Fruit fly (Drosophila melanogaster) whole organism, embryonic: ENCODE measurements around the gene CG32984.
A peak's percentile ranks its signal among the peaks of the same experiment; 100 is the strongest.

ENCODE experiments used
- CG10543 ChIP-seq: fragments of 200-800 bp; sonication (Bioruptor generic); optimal IDR thresholded peaks from 3 replicates; lab custom pipeline; 2017; ENCODE audit warnings: missing biosample characterization, mild to moderate bottlenecking, missing genetic modification characterization, moderate library complexity
- CG10979 ChIP-seq: fragments of 200-800 bp; sonication (Bioruptor generic); optimal IDR thresholded peaks from 2 replicates; lab custom pipeline; 2018; ENCODE audit warnings: missing biosample characterization, mild to moderate bottlenecking, missing genetic modification characterization, moderate library complexity
- CG12744 ChIP-seq: fragments of 200-800 bp; sonication (Bioruptor generic); optimal IDR thresholded peaks from 2 replicates; lab custom pipeline; 2016; ENCODE audit warnings: missing biosample characterization, missing genetic modification characterization
- CG13624 ChIP-seq: fragments of 200-800 bp; sonication (Bioruptor generic); optimal IDR thresholded peaks from 2 replicates; lab custom pipeline; 2016; ENCODE audit warnings: missing biosample characterization, missing genetic modification characterization
- CG15601 ChIP-seq: fragments of 200-800 bp; sonication (Bioruptor generic); optimal IDR thresholded peaks from 3 replicates; lab custom pipeline; 2019; ENCODE audit warnings: missing biosample characterization, mild to moderate bottlenecking, missing genetic modification characterization, moderate library complexity
- CG17612 ChIP-seq: fragments of 200-800 bp; sonication (Bioruptor generic); IDR thresholded peaks from 2 replicates; pipeline ENCODE4 v1.3.6; 2022; ENCODE audit warnings: missing biosample characterization, missing genetic modification characterization
- CG17829 ChIP-seq: fragments of 200-800 bp; optimal IDR thresholded peaks from 2 replicates; lab custom pipeline; 2019; ENCODE audit warnings: missing biosample characterization, mild to moderate bottlenecking, missing genetic modification characterization, moderate library complexity
- CG18476 ChIP-seq: fragments of 200-800 bp; sonication (Bioruptor generic); optimal IDR thresholded peaks from 2 replicates; lab custom pipeline; 2016; ENCODE audit warnings: missing biosample characterization, mild to moderate bottlenecking, missing genetic modification characterization
- CG18599 ChIP-seq: fragments of 200-800 bp; sonication (Bioruptor generic); optimal IDR thresholded peaks from 3 replicates; lab custom pipeline; 2017; ENCODE audit warnings: missing biosample characterization, missing genetic modification characterization, mild to moderate bottlenecking, moderate library complexity, missing genetic modification reagents
- CG2199 ChIP-seq: fragments of 200-800 bp; sonication (Bioruptor generic); IDR thresholded peaks from 3 replicates; pipeline ENCODE4 v1.3.6; 2022; ENCODE audit warnings: missing biosample characterization, missing genetic modification characterization
- CG4328 ChIP-seq: fragments of 200-800 bp; sonication (Bioruptor generic); optimal IDR thresholded peaks from 3 replicates; lab custom pipeline; 2017; ENCODE audit warnings: missing biosample characterization, missing genetic modification reagents, missing genetic modification characterization
- CG7839 ChIP-seq: fragments of 200-800 bp; sonication (Bioruptor generic); optimal IDR thresholded peaks from 3 replicates; lab custom pipeline; 2018; ENCODE audit warnings: missing biosample characterization, mild to moderate bottlenecking, missing genetic modification characterization, moderate library complexity
- CG8290 ChIP-seq, 3 experiments: fragments of 200-800 bp; sonication (Bioruptor generic); optimal IDR thresholded peaks; 2 replicates each; lab custom pipeline; 2016 to 2019; ENCODE audit warnings: missing biosample characterization in 3 of 3, missing genetic modification characterization in 3 of 3, mild to moderate bottlenecking in 2 of 3, moderate library complexity in 1 of 3
- Deaf1 ChIP-seq: fragments of 200-800 bp; optimal IDR thresholded peaks from 3 replicates; lab custom pipeline; 2019; ENCODE audit warnings: missing biosample characterization, mild to moderate bottlenecking, missing genetic modification characterization, moderate library complexity
- Dek ChIP-seq: fragments of 200-800 bp; sonication (Bioruptor generic); optimal IDR thresholded peaks from 3 replicates; lab custom pipeline; 2019; ENCODE audit warnings: missing biosample characterization, mild to moderate bottlenecking, missing genetic modification characterization, moderate library complexity
- Ets65A ChIP-seq: fragments of 200-800 bp; sonication (Bioruptor generic); peaks from one replicate; lab custom pipeline; 2016; ENCODE audit warnings: missing biosample characterization, missing genetic modification characterization
- Hand ChIP-seq: fragments of 200-800 bp; sonication (Bioruptor generic); optimal IDR thresholded peaks from 2 replicates; lab custom pipeline; 2017; ENCODE audit warnings: mild to moderate bottlenecking, missing biosample characterization, missing genetic modification reagents, missing genetic modification characterization
- Hr78 ChIP-seq, 2 experiments: fragments of 200-800 bp in 1 of 2; fragments of >200 bp in 1 of 2; sonication (Bioruptor generic) in 1 of 2; optimal IDR thresholded peaks; 2 replicates each; lab custom pipeline; 2017 to 2019; ENCODE audit warnings: missing biosample characterization in 2 of 2, missing genetic modification characterization in 2 of 2, mild to moderate bottlenecking in 1 of 2, moderate library complexity in 1 of 2
- Jarid2 ChIP-seq: fragments of 200-800 bp; sonication (Bioruptor generic); optimal IDR thresholded peaks from 3 replicates; lab custom pipeline; 2017; ENCODE audit warnings: mild to moderate bottlenecking, missing biosample characterization, missing genetic modification reagents, missing genetic modification characterization
- Max ChIP-seq: fragments of 200-800 bp; sonication (Bioruptor generic); optimal IDR thresholded peaks from 2 replicates; lab custom pipeline; 2016; ENCODE audit warnings: missing biosample characterization, mild to moderate bottlenecking, missing genetic modification characterization
- Med ChIP-seq: fragments of 200-800 bp; sonication (Bioruptor generic); peaks from one replicate; lab custom pipeline; 2016; ENCODE audit warnings: missing biosample characterization, missing genetic modification characterization, mild to moderate bottlenecking, inconsistent platforms, moderate library complexity
- Myb ChIP-seq: fragments of 200-800 bp; sonication (Bioruptor generic); optimal IDR thresholded peaks from 2 replicates; lab custom pipeline; 2016; ENCODE audit warnings: missing biosample characterization, missing genetic modification characterization
- Opbp ChIP-seq: fragments of 200-800 bp; sonication (Bioruptor generic); IDR thresholded peaks from 3 replicates; pipeline ENCODE4 v1.3.6; 2022; ENCODE audit warnings: missing biosample characterization, missing genetic modification characterization; ENCODE audit not compliant: partially characterized antibody
- Poxn ChIP-seq: fragments of 200-800 bp; sonication (Bioruptor generic); IDR thresholded peaks from 2 replicates; pipeline ENCODE4 v1.3.6; 2022; ENCODE audit warnings: missing biosample characterization, missing genetic modification characterization
- Rx ChIP-seq: fragments of 200-800 bp; sonication (Bioruptor generic); IDR thresholded peaks from 2 replicates; pipeline ENCODE4 v1.3.6; 2022; ENCODE audit warnings: missing biosample characterization, missing genetic modification characterization
- dysf ChIP-seq: fragments of 200-800 bp; sonication (Bioruptor generic); IDR thresholded peaks from 3 replicates; pipeline ENCODE4 v1.3.6; 2022; ENCODE audit warnings: missing biosample characterization, missing genetic modification characterization
- hb ChIP-seq: fragments of 200-800 bp; sonication (Bioruptor generic); IDR thresholded peaks from 3 replicates; pipeline ENCODE4 v1.3.6; 2022; ENCODE audit warnings: missing biosample characterization, missing genetic modification characterization; ENCODE audit not compliant: partially characterized antibody
- ind ChIP-seq: fragments of 200-800 bp; sonication (Bioruptor generic); optimal IDR thresholded peaks from 3 replicates; lab custom pipeline; 2016; ENCODE audit warnings: missing biosample characterization, missing genetic modification characterization
- lab ChIP-seq: fragments of 200-800 bp; sonication (Bioruptor generic); optimal IDR thresholded peaks from 3 replicates; lab custom pipeline; 2017; ENCODE audit warnings: missing biosample characterization, missing genetic modification characterization, mild to moderate bottlenecking, moderate library complexity, missing genetic modification reagents
- luna ChIP-seq: fragments of 200-800 bp; sonication (Bioruptor generic); optimal IDR thresholded peaks from 2 replicates; lab custom pipeline; 2016; ENCODE audit warnings: missing biosample characterization, missing genetic modification characterization
- pho ChIP-seq: fragments of 200-800 bp; sonication (Bioruptor generic); optimal IDR thresholded peaks from 2 replicates; lab custom pipeline; 2016; ENCODE audit warnings: missing biosample characterization, missing genetic modification characterization
- stc ChIP-seq: fragments of 200-800 bp; sonication (Bioruptor generic); IDR thresholded peaks from 2 replicates; pipeline ENCODE4 v1.3.6; 2022; ENCODE audit warnings: missing biosample characterization, missing genetic modification characterization
- sug ChIP-seq: fragments of 200-800 bp; optimal IDR thresholded peaks from 2 replicates; lab custom pipeline; 2019; ENCODE audit warnings: missing biosample characterization, mild to moderate bottlenecking, missing genetic modification characterization, moderate library complexity
- tna ChIP-seq: fragments of 200-800 bp; sonication (Bioruptor generic); IDR thresholded peaks from 2 replicates; pipeline ENCODE4 v1.3.6; 2022; ENCODE audit warnings: missing biosample characterization, missing genetic modification characterization; ENCODE audit not compliant: partially characterized antibody
- ttk ChIP-seq: fragments of 200-800 bp; sonication (Bioruptor generic); IDR thresholded peaks from 2 replicates; pipeline ENCODE4 v2.1.2; 2022; ENCODE audit warnings: missing biosample characterization, missing genetic modification characterization

CG32984 gene

dm6 chr2L:8967235-8967634, 2.5 kb downstream of the CG32984 start, which contains the start of gene CG18088:
Gene CG18088 (plus strand): TSS chr2L:8967535.
- TF ChIP-seq Deaf1 (tag; lab: Kevin White, UChicago): peak; percentile 45
- no peak for TF ChIP-seq Myb

- TF ChIP-seq CG17612 (peak; percentile 100), stc (GFP tag; lab: Robert Waterston, UW) (no peak), CG4328 (GFP tag; lab: Kevin White, UChicago) (no peak), CG8290 (GFP tag; optimal IDR thresholded peaks at IDR 0.05; lab: Kevin White, UChicago) (peak; percentile 70), CG8290 (tag; optimal IDR thresholded peaks at IDR 0.05; lab: Kevin White, UChicago) (peak in 1 of 2 experiments; percentile 38)
Observed at dm6 chr2L:8972905-8973304, 8.1 kb downstream of the CG32984 start.

- TF ChIP-seq sug (tag; lab: Kevin White, UChicago) (peak; percentile 2), Rx (no peak), CG10979 (tag; lab: Kevin White, UChicago) (no peak), CG15601 (tag; lab: Kevin White, UChicago) (peak; percentile 5), pho (GFP tag; lab: Kevin White, UChicago) (no peak), CG2199 (peak; percentile 93), CG12744 (GFP tag; lab: Kevin White, UChicago) (no peak)
Observed at dm6 chr2L:8974506-8974905, 9.7 kb downstream of the CG32984 start.

dm6 chr2L:8975328-8975727, 10.6 kb downstream of the CG32984 start, which contains the start of gene CG9541:
Gene CG9541 (minus strand): TSS chr2L:8975428.
- peak; percentile 7 for TF ChIP-seq Med
- peak; percentile 5; the same call in 1 of the 3 replicates for TF ChIP-seq dysf (GFP tag; lab: Robert Waterston, UW)
- TF ChIP-seq Ets65A: peak; percentile 76
- TF ChIP-seq Hr78 (GFP tag; optimal IDR thresholded peaks at IDR 0.05; lab: Kevin White, UChicago): peak in 1 of 2 experiments; percentile 8
- TF ChIP-seq Poxn (GFP tag; lab: Robert Waterston, UW): no peak
- TF ChIP-seq CG17829 (tag; lab: Kevin White, UChicago): no peak
- no peak for TF ChIP-seq CG13624 (GFP tag; lab: Kevin White, UChicago)
- 0 out of 2 replicates have a peak, but pooled peaks have one; percentile 19 for TF ChIP-seq tna (GFP tag; lab: Robert Waterston, UW)
- TF ChIP-seq, all 482 proteins: peak for 5

dm6 chr2L:8980359-8980758, 15.6 kb downstream of the CG32984 start, which contains the start of gene CG18662:
Gene CG18662 (plus strand): TSS chr2L:8980659.
- no peak for TF ChIP-seq luna
- no peak for TF ChIP-seq Opbp (GFP tag; lab: Robert Waterston, UW)
- no peak for TF ChIP-seq CG7839
- TF ChIP-seq CG18599 (GFP tag; lab: Kevin White, UChicago): no peak
- TF ChIP-seq CG18476 (GFP tag; lab: Kevin White, UChicago): no peak
- TF ChIP-seq hb (GFP tag; lab: Robert Waterston, UW): no peak
- no peak for TF ChIP-seq Jarid2
- no peak for TF ChIP-seq CG10543 (GFP tag; lab: Kevin White, UChicago)
- TF ChIP-seq Max (GFP tag; lab: Kevin White, UChicago): no peak
- TF ChIP-seq Dek (tag; lab: Kevin White, UChicago): no peak
- no peak for TF ChIP-seq ttk
- TF ChIP-seq lab (GFP tag; lab: Kevin White, UChicago): no peak
- no peak for TF ChIP-seq ind (GFP tag; lab: Kevin White, UChicago)
- no peak for TF ChIP-seq Hand (GFP tag; lab: Kevin White, UChicago)
